Fruit fly (Drosophila melanogaster): ENCODE data around the gene Spindly.

The Spindly gene

dm6 chr2L:3478034-3478880 is 51.9 kb downstream of the Spindly start, which contains the start of gene Thor (continued):
- peak; percentile 57 for TF ChIP-seq D (optimal IDR thresholded peaks at IDR 0.05)
- peak; percentile 3 for TF ChIP-seq D (GFP tag; optimal IDR thresholded peaks at IDR 0.05)
- TF ChIP-seq YL-1 (GFP tag; optimal IDR thresholded peaks at IDR 0.05): peak; percentile 76
- no peak for TF ChIP-seq wor (GFP tag; IDR thresholded peaks at IDR 0.05)
- peak; percentile 52 for TF ChIP-seq grau (tag; optimal IDR thresholded peaks at IDR 0.05)
- peak; percentile 77 for TF ChIP-seq sug (tag; optimal IDR thresholded peaks at IDR 0.05)
- TF ChIP-seq vvl (GFP tag; IDR thresholded peaks at IDR 0.05): peak; percentile 87
- no peak for TF ChIP-seq eve (GFP tag; optimal IDR thresholded peaks at IDR 0.05)
- peak; percentile 66 for TF ChIP-seq Camta (GFP tag; optimal IDR thresholded peaks at IDR 0.05)
- peak; percentile 47 for TF ChIP-seq Myb (GFP tag; optimal IDR thresholded peaks at IDR 0.05)
- TF ChIP-seq CG3065 (GFP tag; optimal IDR thresholded peaks at IDR 0.05): no peak
- TF ChIP-seq PHDP (tag; optimal IDR thresholded peaks at IDR 0.05): peak; percentile 49
- TF ChIP-seq da (GFP tag; optimal IDR thresholded peaks at IDR 0.05): no peak
- peak; percentile 68 for TF ChIP-seq nom (GFP tag; optimal IDR thresholded peaks at IDR 0.05)
- TF ChIP-seq trem (tag; optimal IDR thresholded peaks at IDR 0.05): peak; percentile 24
- no peak for TF ChIP-seq jing (GFP tag; optimal IDR thresholded peaks at IDR 0.05)
- TF ChIP-seq NfI (GFP tag; optimal IDR thresholded peaks at IDR 0.05): peak; percentile 60
- peak; percentile 22 for TF ChIP-seq Nf-YB (GFP tag; optimal IDR thresholded peaks at IDR 0.05)
- TF ChIP-seq Trl (optimal IDR thresholded peaks at IDR 0.05): peak; percentile 98 to 99
- peak; percentile 89 for TF ChIP-seq Trl (GFP tag; optimal IDR thresholded peaks at IDR 0.05)
- 0 out of 3 replicates have a peak, but pooled peaks have one; percentile 36 for TF ChIP-seq Optix (GFP tag; IDR thresholded peaks at IDR 0.05)
- peak; percentile 58 for TF ChIP-seq Blimp-1 (GFP tag; optimal IDR thresholded peaks at IDR 0.05)
- peak; percentile 63 for TF ChIP-seq CG2120 (GFP tag; optimal IDR thresholded peaks at IDR 0.05)
- TF ChIP-seq CG15269 (tag; optimal IDR thresholded peaks at IDR 0.05): peak; percentile 59
- TF ChIP-seq CG2712 (tag; optimal IDR thresholded peaks at IDR 0.05): peak; percentile 56
- peak; percentile 41 for TF ChIP-seq Ets65A (GFP tag)
- TF ChIP-seq pan (optimal IDR thresholded peaks at IDR 0.05): no peak
- TF ChIP-seq pan (GFP tag; optimal IDR thresholded peaks at IDR 0.05 in 1 of 2, IDR thresholded peaks at IDR 0.05 in 1 of 2): peak in 1 of 2 experiments; percentile 57
- TF ChIP-seq CG1603 (tag; optimal IDR thresholded peaks at IDR 0.05): peak; percentile 40
- TF ChIP-seq gcm (GFP tag; optimal IDR thresholded peaks at IDR 0.05): peak; percentile 41
- peak; percentile 36 for TF ChIP-seq CG15601 (tag; optimal IDR thresholded peaks at IDR 0.05)
- TF ChIP-seq CG8924 (tag; optimal IDR thresholded peaks at IDR 0.05): peak; percentile 74
- TF ChIP-seq onecut (GFP tag; IDR thresholded peaks at IDR 0.05): peak; percentile 69
- peak; percentile 13 for TF ChIP-seq Hr3 (GFP tag; optimal IDR thresholded peaks at IDR 0.05)
- TF ChIP-seq pum (GFP tag; optimal IDR thresholded peaks at IDR 0.05): no peak
- TF ChIP-seq CG10654 (GFP tag; optimal IDR thresholded peaks at IDR 0.05): peak; percentile 32
- TF ChIP-seq CG3407 (GFP tag; optimal IDR thresholded peaks at IDR 0.05): peak; percentile 68
- TF ChIP-seq Hmx (GFP tag; optimal IDR thresholded peaks at IDR 0.05): no peak
- TF ChIP-seq luna (GFP tag; optimal IDR thresholded peaks at IDR 0.05): peak; percentile 35
- peak; percentile 25 for TF ChIP-seq CG14710 (tag; optimal IDR thresholded peaks at IDR 0.05)
- TF ChIP-seq Med (GFP tag): peak; percentile 97
- peak; percentile 92 for TF ChIP-seq lab (GFP tag; optimal IDR thresholded peaks at IDR 0.05)
- TF ChIP-seq tll (GFP tag; optimal IDR thresholded peaks at IDR 0.05): no peak
- TF ChIP-seq ap (GFP tag; IDR thresholded peaks at IDR 0.05): peak; percentile 55
- TF ChIP-seq Dfd (GFP tag; optimal IDR thresholded peaks at IDR 0.05): no peak
- TF ChIP-seq cwo (GFP tag; optimal IDR thresholded peaks at IDR 0.05): peak; percentile 85
- no peak for TF ChIP-seq gfzf (GFP tag; optimal IDR thresholded peaks at IDR 0.05)
- peak; percentile 74; the same call in 1 of the 2 replicates for TF ChIP-seq Rfx (GFP tag; IDR thresholded peaks at IDR 0.05)
- TF ChIP-seq sc (optimal IDR thresholded peaks at IDR 0.05): no peak
- peak; percentile 41 for TF ChIP-seq sc (GFP tag; optimal IDR thresholded peaks at IDR 0.05)

Measured in whole organism, embryonic.